Worm (Caenorhabditis elegans) whole organism, L2 larva: ENCODE data around the gene C10G8.4.

ENCODE experiments used
- nhr-10 ChIP-seq: sonication (generic microtip); optimal IDR thresholded peaks from 2 replicates; lab custom pipeline; 2017; ENCODE audit warnings: missing biosample characterization, missing genetic modification characterization
- nhr-237 ChIP-seq: fragments of 150-350 bp; optimal IDR thresholded peaks from 2 replicates; lab custom pipeline; 2014; ENCODE audit warnings: missing biosample characterization, missing genetic modification characterization
- unc-55 ChIP-seq: fragments of 150-350 bp; sonication (generic microtip); optimal IDR thresholded peaks from 3 replicates; lab custom pipeline; 2014; ENCODE audit warnings: missing biosample characterization, missing genetic modification reagents, missing genetic modification characterization

- no peak for TF ChIP-seq nhr-10 (tag; lab: Kevin White, UChicago)
- TF ChIP-seq unc-55 (GFP tag; lab: Kevin White, UChicago) = no peak
- no peak for TF ChIP-seq nhr-237 (tag; lab: Kevin White, UChicago)
These were observed 24.5 kb upstream of the C10G8.4 start, which contains the start of gene Y49G5A.1 for ce11 chrV:5287273-5287672.
